Worm (Caenorhabditis elegans) whole organism, L1 larva: ENCODE data around the gene F20E11.17.

Source experiments
- aly-2 ChIP-seq: fragments of 150-350 bp; optimal IDR thresholded peaks from 2 replicates; lab custom pipeline; 2014; ENCODE audit warnings: missing biosample characterization, missing genetic modification characterization
- ama-1 ChIP-seq: fragments of 150-350 bp; optimal IDR thresholded peaks from 2 replicates; lab custom pipeline; 2014
- ceh-8 ChIP-seq: fragments of 200-800 bp; sonication (Bioruptor generic); optimal IDR thresholded peaks from 2 replicates; lab custom pipeline; 2018; ENCODE audit warnings: mild to moderate bottlenecking, missing genetic modification characterization, moderate library complexity, missing compliant biosample characterization
- dpl-1 ChIP-seq, 3 experiments: fragments of 150-350 bp in 2 of 3; sonication (generic microtip) in 1 of 3; optimal IDR thresholded peaks; 2 replicates each; lab custom pipeline; 2014 to 2017; ENCODE audit warnings: missing biosample characterization in 3 of 3, missing genetic modification characterization in 3 of 3, missing genetic modification reagents in 3 of 3
- jun-1 ChIP-seq: fragments of 150-350 bp; optimal IDR thresholded peaks from 2 replicates; lab custom pipeline; 2014; ENCODE audit warnings: missing biosample characterization, missing genetic modification reagents, missing genetic modification characterization
- lin-13 ChIP-seq: fragments of 150-350 bp; optimal IDR thresholded peaks from 2 replicates; lab custom pipeline; 2014; ENCODE audit warnings: missing biosample characterization, missing genetic modification reagents, missing genetic modification characterization
- lsy-2 ChIP-seq, 2 experiments: fragments of 150-350 bp; optimal IDR thresholded peaks; 2 replicates each; lab custom pipeline; 2014; ENCODE audit warnings: missing biosample characterization in 2 of 2, missing genetic modification characterization in 2 of 2
- nhr-20 ChIP-seq: sonication (generic microtip); optimal IDR thresholded peaks from 2 replicates; lab custom pipeline; 2016; ENCODE audit warnings: mild to moderate bottlenecking, missing genetic modification characterization, missing compliant biosample characterization
- nhr-237 ChIP-seq: fragments of 150-350 bp; optimal IDR thresholded peaks from 2 replicates; lab custom pipeline; 2014; ENCODE audit warnings: missing biosample characterization, missing genetic modification characterization
- nhr-76 ChIP-seq: sonication (generic microtip); optimal IDR thresholded peaks from 2 replicates; lab custom pipeline; 2017; ENCODE audit warnings: missing biosample characterization, missing genetic modification characterization
- snpc-4 ChIP-seq: fragments of 150-350 bp; optimal IDR thresholded peaks from 2 replicates; lab custom pipeline; 2014; ENCODE audit warnings: missing biosample characterization, missing genetic modification characterization
- sptf-1 ChIP-seq: fragments of 150-350 bp; optimal IDR thresholded peaks from 2 replicates; lab custom pipeline; 2014; ENCODE audit warnings: missing biosample characterization, missing genetic modification characterization
- unc-62 ChIP-seq: fragments of 150-350 bp; optimal IDR thresholded peaks from 2 replicates; lab custom pipeline; 2014; ENCODE audit warnings: missing biosample characterization, missing genetic modification reagents, missing genetic modification characterization
- zag-1 ChIP-seq: fragments of 150-350 bp; optimal IDR thresholded peaks from 2 replicates; lab custom pipeline; 2014; ENCODE audit warnings: missing biosample characterization, missing genetic modification characterization

ce11 chrV:17430066-17430465 lies 39.0 kb downstream of the F20E11.17 start, which contains the start of gene T27C5.10:
- TF ChIP-seq nhr-237 (tag; lab: Kevin White, UChicago) (no peak), snpc-4 (tag; lab: Kevin White, UChicago) (no peak), zag-1 (tag; lab: Kevin White, UChicago) (no peak), ama-1 (lab: Kevin White, UChicago) (no peak), dpl-1 (GFP tag; optimal IDR thresholded peaks at IDR 0.05; lab: Kevin White, UChicago) (no peak), nhr-76 (tag; lab: Kevin White, UChicago) (no peak), nhr-20 (tag; lab: Kevin White, UChicago) (no peak), jun-1 (no peak), unc-62 (GFP tag; lab: Kevin White, UChicago) (no peak), sptf-1 (tag; lab: Kevin White, UChicago) (no peak), aly-2 (tag; lab: Kevin White, UChicago) (no peak), ceh-8 (GFP tag; lab: Kevin White, UChicago) (no peak), lin-13 (GFP tag; lab: Kevin White, UChicago) (no peak), lsy-2 (tag; optimal IDR thresholded peaks at IDR 0.05; lab: Kevin White, UChicago) (no peak)
